Worm (Caenorhabditis elegans) whole organism, L2 larva: Measurements from ENCODE around the gene pas-1.

Source experiments
- fos-1 ChIP-seq: fragments of 150-350 bp; optimal IDR thresholded peaks from 2 replicates; lab custom pipeline; 2014; ENCODE audit warnings: missing biosample characterization, missing genetic modification characterization
- nhr-12 ChIP-seq: fragments of 150-350 bp; optimal IDR thresholded peaks from 2 replicates; lab custom pipeline; 2014; ENCODE audit warnings: missing biosample characterization, missing genetic modification characterization
- sem-4 ChIP-seq: fragments of 150-350 bp; optimal IDR thresholded peaks from 2 replicates; lab custom pipeline; 2014; ENCODE audit warnings: missing biosample characterization, missing genetic modification reagents, missing genetic modification characterization

- TF ChIP-seq sem-4 (tag; lab: Kevin White, UChicago) (no peak), fos-1 (tag; lab: Kevin White, UChicago) (no peak), nhr-12 (no peak)
Observed at ce11 chrV:14438099-14438739, 15.8 kb upstream of the pas-1 start.
